Worm (Caenorhabditis elegans) whole organism, L4 larva: ENCODE data around the gene M03A8.3.
A peak's percentile ranks its signal among the peaks of the same experiment; 100 is the strongest.

Experiments
- F26F4.8 ChIP-seq: fragments of 200-800 bp; sonication (Bioruptor generic); conservative IDR thresholded peaks from 2 replicates; pipeline ENCODE4 v1.3.6; 2022; ENCODE audit warnings: missing genetic modification characterization, missing compliant biosample characterization
- T20F7.1 ChIP-seq: fragments of 200-800 bp; sonication (Bioruptor generic); optimal IDR thresholded peaks from 2 replicates; lab custom pipeline; 2018; ENCODE audit warnings: mild to moderate bottlenecking, missing genetic modification characterization, missing compliant biosample characterization
- Y105C5A.15 ChIP-seq: fragments of 200-800 bp; sonication (Bioruptor generic); IDR thresholded peaks from 2 replicates; pipeline ENCODE4 v1.3.6; 2022; ENCODE audit warnings: missing genetic modification characterization, missing compliant biosample characterization
- ZK546.5 ChIP-seq, 2 experiments: sonication (generic microtip); optimal IDR thresholded peaks; 2 replicates each; lab custom pipeline; 2017; ENCODE audit warnings: missing biosample characterization in 2 of 2, missing genetic modification characterization in 2 of 2
- aha-1 ChIP-seq: fragments of 150-350 bp; peaks from one replicate; lab custom pipeline; 2014; ENCODE audit warnings: missing biosample characterization, missing genetic modification characterization
- ceh-32 ChIP-seq: sonication (generic microtip); optimal IDR thresholded peaks from 2 replicates; lab custom pipeline; 2016; ENCODE audit warnings: mild to moderate bottlenecking, missing genetic modification characterization, missing compliant biosample characterization; ENCODE audit not compliant: poor library complexity
- cey-2 ChIP-seq: sonication (generic microtip); optimal IDR thresholded peaks from 3 replicates; lab custom pipeline; 2017; ENCODE audit warnings: missing genetic modification characterization, mild to moderate bottlenecking, missing compliant biosample characterization, antibody characterized with exemption, borderline replicate concordance; ENCODE audit not compliant: insufficient read depth
- daf-12 ChIP-seq: fragments of 150-350 bp; optimal IDR thresholded peaks from 2 replicates; lab custom pipeline; 2014; ENCODE audit warnings: missing biosample characterization, missing genetic modification reagents, missing genetic modification characterization
- daf-16 ChIP-seq, 3 experiments: sonication (generic microtip); optimal IDR thresholded peaks; 2 replicates each; lab custom pipeline; 2016 to 2017; ENCODE audit warnings: missing genetic modification characterization in 3 of 3, missing genetic modification reagents in 3 of 3, mild to moderate bottlenecking in 2 of 3, missing compliant biosample characterization in 2 of 3, missing biosample characterization in 1 of 3, moderate library complexity in 1 of 3
- daf-8 ChIP-seq: fragments of 200-800 bp; sonication (Bioruptor generic); IDR thresholded peaks from 2 replicates; pipeline ENCODE4 v1.3.6; 2022; ENCODE audit warnings: missing genetic modification characterization, missing compliant biosample characterization
- dmd-8 ChIP-seq: fragments of 200-800 bp; sonication (Bioruptor generic); IDR thresholded peaks from 2 replicates; pipeline ENCODE4 v1.3.6; 2022; ENCODE audit warnings: missing genetic modification characterization, missing compliant biosample characterization
- dmd-9 ChIP-seq: fragments of 200-800 bp; sonication (Bioruptor generic); IDR thresholded peaks from 2 replicates; pipeline ENCODE4 v1.3.6; 2022; ENCODE audit warnings: missing genetic modification reagents, missing genetic modification characterization, missing compliant biosample characterization
- dpl-1 ChIP-seq: fragments of 150-350 bp; optimal IDR thresholded peaks from 2 replicates; lab custom pipeline; 2014; ENCODE audit warnings: missing biosample characterization, missing genetic modification reagents, missing genetic modification characterization
- dve-1 ChIP-seq: sonication (generic microtip); optimal IDR thresholded peaks from 2 replicates; lab custom pipeline; 2017; ENCODE audit warnings: antibody characterized with exemption, mild to moderate bottlenecking, missing genetic modification characterization, missing compliant biosample characterization; ENCODE audit not compliant: insufficient read depth
- fkh-10 ChIP-seq: fragments of 150-350 bp; optimal IDR thresholded peaks from 2 replicates; lab custom pipeline; 2014; ENCODE audit warnings: missing biosample characterization, missing genetic modification reagents, missing genetic modification characterization
- hlh-11 ChIP-seq: fragments of 200-800 bp; sonication (Bioruptor generic); optimal IDR thresholded peaks from 2 replicates; lab custom pipeline; 2018; ENCODE audit warnings: mild to moderate bottlenecking, missing genetic modification characterization, missing compliant biosample characterization
- hlh-30 ChIP-seq: sonication (generic microtip); optimal IDR thresholded peaks from 2 replicates; lab custom pipeline; 2017; ENCODE audit warnings: antibody characterized with exemption, mild to moderate bottlenecking, missing genetic modification characterization, missing compliant biosample characterization; ENCODE audit not compliant: insufficient read depth
- hmg-1.1 ChIP-seq: fragments of 200-800 bp; sonication (Bioruptor generic); IDR thresholded peaks from 2 replicates; pipeline ENCODE4 v1.3.6; 2022; ENCODE audit warnings: missing genetic modification reagents, missing genetic modification characterization, missing compliant biosample characterization
- lin-1 ChIP-seq: fragments of 200-800 bp; sonication (Bioruptor generic); IDR thresholded peaks from 2 replicates; pipeline ENCODE4 v1.3.6; 2022; ENCODE audit warnings: missing genetic modification reagents, missing genetic modification characterization, missing compliant biosample characterization
- lin-13 ChIP-seq: fragments of 150-350 bp; optimal IDR thresholded peaks from 2 replicates; lab custom pipeline; 2014; ENCODE audit warnings: missing biosample characterization, missing genetic modification reagents, missing genetic modification characterization
- lin-15B ChIP-seq: fragments of 150-350 bp; sonication (generic microtip); optimal IDR thresholded peaks from 3 replicates; lab custom pipeline; 2014; ENCODE audit warnings: missing biosample characterization, missing genetic modification characterization
- lin-38 ChIP-seq: fragments of 200-800 bp; sonication (Bioruptor generic); IDR thresholded peaks from 2 replicates; pipeline ENCODE4 v1.3.6; 2022; ENCODE audit warnings: missing genetic modification reagents, missing genetic modification characterization, missing compliant biosample characterization
- mdl-1 ChIP-seq, 2 experiments: fragments of 150-350 bp in 1 of 2; sonication (generic microtip) in 1 of 2; optimal IDR thresholded peaks; 2 replicates each; lab custom pipeline; 2014 to 2017; ENCODE audit warnings: missing biosample characterization in 2 of 2, missing genetic modification characterization in 2 of 2
- mep-1 ChIP-seq: fragments of 150-350 bp; sonication (generic microtip); optimal IDR thresholded peaks from 3 replicates; lab custom pipeline; 2014; ENCODE audit warnings: missing biosample characterization, missing genetic modification characterization
- mes-2 ChIP-seq: sonication (generic microtip); optimal IDR thresholded peaks from 2 replicates; lab custom pipeline; 2016; ENCODE audit warnings: missing genotype, mild to moderate bottlenecking, missing genetic modification characterization, missing compliant biosample characterization; ENCODE audit not compliant: poor library complexity, severe bottlenecking
- mxl-2 ChIP-seq: fragments of 200-800 bp; sonication (Bioruptor generic); conservative IDR thresholded peaks from 2 replicates; pipeline ENCODE4 v1.3.6; 2022; ENCODE audit warnings: missing genetic modification reagents, missing genetic modification characterization, missing compliant biosample characterization
- nhr-11 ChIP-seq: fragments of 150-350 bp; optimal IDR thresholded peaks from 2 replicates; lab custom pipeline; 2014; ENCODE audit warnings: missing biosample characterization, missing genetic modification characterization
- nhr-25 ChIP-seq: sonication (generic microtip); optimal IDR thresholded peaks from 2 replicates; lab custom pipeline; 2017; ENCODE audit warnings: missing genetic modification characterization, mild to moderate bottlenecking, missing compliant biosample characterization, antibody characterized with exemption, moderate library complexity, borderline replicate concordance; ENCODE audit not compliant: insufficient read depth
- nhr-28 ChIP-seq: fragments of 150-350 bp; optimal IDR thresholded peaks from 2 replicates; lab custom pipeline; 2014; ENCODE audit warnings: missing biosample characterization, missing genetic modification characterization
- nhr-41 ChIP-seq: fragments of 200-800 bp; sonication (Bioruptor generic); IDR thresholded peaks from 2 replicates; pipeline ENCODE4 v1.3.6; 2022; ENCODE audit warnings: missing genetic modification reagents, missing genetic modification characterization, missing compliant biosample characterization
- nhr-42 ChIP-seq: fragments of 200-800 bp; sonication (Bioruptor generic); IDR thresholded peaks from 2 replicates; pipeline ENCODE4 v1.3.6; 2022; ENCODE audit warnings: missing genetic modification characterization, missing compliant biosample characterization
- nhr-48 ChIP-seq: sonication (generic microtip); optimal IDR thresholded peaks from 2 replicates; lab custom pipeline; 2016; ENCODE audit warnings: mild to moderate bottlenecking, missing genetic modification characterization, missing compliant biosample characterization
- nhr-77 ChIP-seq: fragments of 150-350 bp; optimal IDR thresholded peaks from 2 replicates; lab custom pipeline; 2014; ENCODE audit warnings: missing biosample characterization, missing genetic modification characterization
- pha-4 ChIP-seq, 2 experiments: fragments of 150-350 bp in 1 of 2; fragments of 200-800 bp in 1 of 2; sonication (Bioruptor generic) in 1 of 2; IDR thresholded peaks in 1 of 2; optimal IDR thresholded peaks in 1 of 2; 2 replicates each; pipeline versions ENCODE4 v1.3.6 to Lab custom; 2014 to 2022; ENCODE audit warnings: missing genetic modification characterization in 2 of 2, missing genetic modification reagents in 2 of 2, missing biosample characterization in 1 of 2, missing compliant biosample characterization in 1 of 2
- php-3 ChIP-seq: fragments of 200-800 bp; sonication (Bioruptor generic); IDR thresholded peaks from 2 replicates; pipeline ENCODE4 v1.3.6; 2022; ENCODE audit warnings: missing genetic modification reagents, missing genetic modification characterization, missing compliant biosample characterization
- pqm-1 ChIP-seq: sonication (generic microtip); optimal IDR thresholded peaks from 2 replicates; lab custom pipeline; 2017; ENCODE audit warnings: missing biosample characterization, missing genetic modification characterization
- sdz-12 ChIP-seq: fragments of 200-800 bp; sonication (Bioruptor generic); optimal IDR thresholded peaks from 2 replicates; lab custom pipeline; 2018; ENCODE audit warnings: mild to moderate bottlenecking, missing genetic modification characterization, missing compliant biosample characterization
- skn-1 ChIP-seq: fragments of 150-350 bp; optimal IDR thresholded peaks from 2 replicates; lab custom pipeline; 2014; ENCODE audit warnings: missing biosample characterization, missing genetic modification characterization
- unc-39 ChIP-seq: sonication (generic microtip); optimal IDR thresholded peaks from 2 replicates; lab custom pipeline; 2017; ENCODE audit warnings: missing biosample characterization, missing genetic modification characterization
- zag-1 ChIP-seq: fragments of 150-350 bp; optimal IDR thresholded peaks from 2 replicates; lab custom pipeline; 2014; ENCODE audit warnings: missing biosample characterization, missing genetic modification characterization

Gene M03A8.3

ce11 chrX:6804857-6805256, 5.0 kb downstream of the M03A8.3 start (continued):
- TF ChIP-seq sdz-12 (GFP tag; lab: Kevin White, UChicago) (no peak), mdl-1 (tag; optimal IDR thresholded peaks at IDR 0.05; lab: Kevin White, UChicago) (peak in 1 of 2 experiments; percentile 49), daf-8 (GFP tag; lab: Robert Waterston, UW) (no peak), mep-1 (tag; lab: Kevin White, UChicago) (peak; percentile 68), dpl-1 (GFP tag; lab: Kevin White, UChicago) (peak; percentile 84), hlh-11 (tag; lab: Kevin White, UChicago) (peak; percentile 86), mes-2 (peak; percentile 47), pha-4 (GFP tag; IDR thresholded peaks at IDR 0.05; lab: Robert Waterston, UW) (peak; percentile 23; the same call in 1 of the 2 replicates), pha-4 (tag; optimal IDR thresholded peaks at IDR 0.05; lab: Kevin White, UChicago) (no peak), lin-13 (GFP tag; lab: Kevin White, UChicago) (peak; percentile 16), nhr-28 (tag; lab: Kevin White, UChicago) (peak; percentile 71), hlh-30 (tag; lab: Kevin White, UChicago) (peak; percentile 92), Y105C5A.15 (GFP tag; lab: Robert Waterston, UW) (no peak), lin-1 (GFP tag; lab: Robert Waterston, UW) (no peak), hmg-1.1 (GFP tag; lab: Robert Waterston, UW) (peak; percentile 56), daf-12 (tag; lab: Kevin White, UChicago) (no peak), nhr-48 (tag; lab: Kevin White, UChicago) (peak; percentile 66), fkh-10 (GFP tag; lab: Kevin White, UChicago) (no peak), nhr-11 (no peak)

ce11 chrX:6805427-6805826, 5.6 kb downstream of the M03A8.3 start:
- TF ChIP-seq dmd-8 = no peak
- TF ChIP-seq daf-8 (GFP tag; lab: Robert Waterston, UW) = no peak

ce11 chrX:6806463-6806862, 6.6 kb downstream of the M03A8.3 start, which contains the start of gene atg-2:
Gene atg-2 (plus strand): TSS chrX:6806763.
- no peak for TF ChIP-seq lin-38 (GFP tag; lab: Robert Waterston, UW)
- no peak for TF ChIP-seq nhr-77 (tag; lab: Kevin White, UChicago)
- no peak for TF ChIP-seq hlh-30 (tag; lab: Kevin White, UChicago)
- TF ChIP-seq nhr-42 (GFP tag; lab: Robert Waterston, UW) = no peak
- no peak for TF ChIP-seq pha-4 (GFP tag; IDR thresholded peaks at IDR 0.05; lab: Robert Waterston, UW)
- no peak for TF ChIP-seq pha-4 (tag; optimal IDR thresholded peaks at IDR 0.05; lab: Kevin White, UChicago)
- no peak for TF ChIP-seq skn-1 (tag; lab: Kevin White, UChicago)

- TF ChIP-seq nhr-77 (tag; lab: Kevin White, UChicago) (peak; percentile 6), dmd-9 (GFP tag; lab: Robert Waterston, UW) (no peak), php-3 (0 out of 2 replicates have a peak, but pooled peaks have one; percentile 7), nhr-11 (peak; percentile 33), daf-16 (GFP tag; optimal IDR thresholded peaks at IDR 0.05; lab: Kevin White, UChicago) (no peak), daf-16 (tag; optimal IDR thresholded peaks at IDR 0.05; lab: Kevin White, UChicago) (peak; percentile 83), dmd-8 (no peak), cey-2 (tag; lab: Kevin White, UChicago) (no peak), ZK546.5 (tag; optimal IDR thresholded peaks at IDR 0.05; lab: Kevin White, UChicago) (no peak), T20F7.1 (GFP tag; lab: Kevin White, UChicago) (peak; percentile 44), sdz-12 (GFP tag; lab: Kevin White, UChicago) (no peak), mes-2 (peak; percentile 16), unc-39 (tag; lab: Kevin White, UChicago) (no peak), nhr-28 (tag; lab: Kevin White, UChicago) (peak; percentile 85), mdl-1 (tag; optimal IDR thresholded peaks at IDR 0.05; lab: Kevin White, UChicago) (peak in 1 of 2 experiments; percentile 51), dve-1 (tag; lab: Kevin White, UChicago) (peak; percentile 63), mxl-2 (GFP tag; lab: Robert Waterston, UW) (peak; percentile 75; the same call in 1 of the 2 replicates), ceh-32 (tag; lab: Kevin White, UChicago) (no peak), F26F4.8 (0 out of 2 replicates have a peak, but pooled peaks have one; percentile 38), zag-1 (no peak), nhr-41 (GFP tag; lab: Robert Waterston, UW) (no peak), nhr-25 (no peak), aha-1 (tag; lab: Kevin White, UChicago) (peak; percentile 28), pqm-1 (tag; lab: Kevin White, UChicago) (peak; percentile 2), lin-15B (tag; lab: Kevin White, UChicago) (no peak)
Observed at ce11 chrX:6807137-6807861, 7.4 kb downstream of the M03A8.3 start.
